Worm (Caenorhabditis elegans) whole organism, early embryonic: Measurements from ENCODE around the gene C47A10.16.

Experiments
- B0310.2 ChIP-seq: sonication (generic microtip); optimal IDR thresholded peaks from 2 replicates; lab custom pipeline; 2016; ENCODE audit warnings: mild to moderate bottlenecking, missing genetic modification characterization, missing compliant biosample characterization
- F13C5.2 ChIP-seq: sonication (generic microtip); optimal IDR thresholded peaks from 2 replicates; lab custom pipeline; 2017; ENCODE audit warnings: mild to moderate bottlenecking, missing genetic modification characterization, inconsistent platforms, missing compliant biosample characterization
- aly-1 ChIP-seq: sonication (generic microtip); optimal IDR thresholded peaks from 2 replicates; lab custom pipeline; 2016; ENCODE audit warnings: missing genetic modification characterization, missing compliant biosample characterization
- ama-1 ChIP-seq: fragments of 150-350 bp; optimal IDR thresholded peaks from 2 replicates; lab custom pipeline; 2014
- ceh-13 ChIP-seq: fragments of 200-800 bp; sonication (Bioruptor generic); optimal IDR thresholded peaks from 2 replicates; lab custom pipeline; 2018; ENCODE audit warnings: mild to moderate bottlenecking, missing genetic modification characterization, missing compliant biosample characterization
- ceh-36 ChIP-seq: sonication (generic microtip); optimal IDR thresholded peaks from 2 replicates; lab custom pipeline; 2016; ENCODE audit warnings: missing genetic modification characterization, inconsistent platforms, missing compliant biosample characterization
- ets-7 ChIP-seq: sonication (generic microtip); optimal IDR thresholded peaks from 2 replicates; lab custom pipeline; 2016; ENCODE audit warnings: missing genotype, missing genetic modification characterization, missing compliant biosample characterization
- flt-1 ChIP-seq: fragments of 200-800 bp; sonication (Bioruptor generic); IDR thresholded peaks from 2 replicates; pipeline ENCODE4 v1.3.6; 2022; ENCODE audit warnings: missing genetic modification characterization, missing compliant biosample characterization
- hmbx-1 ChIP-seq: sonication (generic microtip); optimal IDR thresholded peaks from 2 replicates; lab custom pipeline; 2016; ENCODE audit warnings: mild to moderate bottlenecking, missing genetic modification characterization, missing compliant biosample characterization
- hmg-4 ChIP-seq: fragments of 200-800 bp; sonication (Bioruptor generic); optimal IDR thresholded peaks from 2 replicates; lab custom pipeline; 2018; ENCODE audit warnings: mild to moderate bottlenecking, missing genetic modification characterization, missing compliant biosample characterization
- hnd-1 ChIP-seq: sonication (generic microtip); optimal IDR thresholded peaks from 2 replicates; lab custom pipeline; 2016; ENCODE audit warnings: missing genetic modification characterization, missing compliant biosample characterization
- pes-1 ChIP-seq: fragments of 200-800 bp; sonication (Bioruptor generic); IDR thresholded peaks from 2 replicates; pipeline ENCODE4 v1.3.6; 2022; ENCODE audit warnings: missing genetic modification reagents, missing genetic modification characterization, missing compliant biosample characterization
- scrt-1 ChIP-seq: fragments of 200-800 bp; sonication (Bioruptor generic); IDR thresholded peaks from 2 replicates; pipeline ENCODE4 v1.3.6; 2022; ENCODE audit warnings: missing genetic modification characterization, missing compliant biosample characterization
- sea-1 ChIP-seq: fragments of 200-800 bp; sonication (Bioruptor generic); conservative IDR thresholded peaks from 2 replicates; pipeline ENCODE4 v1.3.6; 2022; ENCODE audit warnings: missing genetic modification characterization, missing compliant biosample characterization
- tbx-11 ChIP-seq: fragments of 200-800 bp; sonication (Bioruptor generic); IDR thresholded peaks from 2 replicates; pipeline ENCODE4 v1.3.6; 2022; ENCODE audit warnings: missing genetic modification characterization, missing compliant biosample characterization
- tbx-37 ChIP-seq: fragments of 200-800 bp; sonication (Bioruptor generic); conservative IDR thresholded peaks from 2 replicates; pipeline ENCODE4 v1.3.6; 2022; ENCODE audit warnings: missing genetic modification reagents, missing genetic modification characterization, missing compliant biosample characterization
- tra-4 ChIP-seq: sonication (generic microtip); optimal IDR thresholded peaks from 2 replicates; lab custom pipeline; 2017; ENCODE audit warnings: missing genetic modification characterization, missing compliant biosample characterization

Gene C47A10.16

ce11 chrV:17795655-17796054 lies 30.7 kb upstream of the C47A10.16 start, which contains the start of gene srh-288:
Gene srh-288 (minus strand): TSS chrV:17795755.
- no peak for TF ChIP-seq ama-1 (lab: Kevin White, UChicago)
- no peak for TF ChIP-seq tbx-37 (GFP tag; lab: Robert Waterston, UW)
- TF ChIP-seq hnd-1 (tag; lab: Kevin White, UChicago): no peak
- no peak for TF ChIP-seq B0310.2 (tag; lab: Kevin White, UChicago)
- TF ChIP-seq sea-1: no peak
- no peak for TF ChIP-seq aly-1 (tag; lab: Kevin White, UChicago)
- no peak for TF ChIP-seq hmbx-1 (tag; lab: Kevin White, UChicago)
- no peak for TF ChIP-seq ets-7 (tag; lab: Kevin White, UChicago)
- no peak for TF ChIP-seq hmg-4 (GFP tag; lab: Kevin White, UChicago)
- TF ChIP-seq tra-4 (tag; lab: Kevin White, UChicago): no peak

ce11 chrV:17793986-17794385 lies 29.0 kb upstream of the C47A10.16 start, which contains the start of gene srh-289:
Gene srh-289 (minus strand): TSS chrV:17794086.
- no peak for TF ChIP-seq hmg-4 (GFP tag; lab: Kevin White, UChicago)
- no peak for TF ChIP-seq flt-1 (GFP tag; lab: Robert Waterston, UW)
- TF ChIP-seq tbx-37 (GFP tag; lab: Robert Waterston, UW): no peak
- no peak for TF ChIP-seq scrt-1 (GFP tag; lab: Robert Waterston, UW)
- TF ChIP-seq ceh-13 (GFP tag; lab: Kevin White, UChicago): no peak
- no peak for TF ChIP-seq hnd-1 (tag; lab: Kevin White, UChicago)
- no peak for TF ChIP-seq ceh-36 (tag; lab: Kevin White, UChicago)
- no peak for TF ChIP-seq F13C5.2 (tag; lab: Kevin White, UChicago)
- TF ChIP-seq aly-1 (tag; lab: Kevin White, UChicago): no peak
- TF ChIP-seq ama-1 (lab: Kevin White, UChicago): no peak

- TF ChIP-seq F13C5.2 (tag; lab: Kevin White, UChicago) (no peak), hnd-1 (tag; lab: Kevin White, UChicago) (no peak), aly-1 (tag; lab: Kevin White, UChicago) (no peak), scrt-1 (GFP tag; lab: Robert Waterston, UW) (no peak), ets-7 (tag; lab: Kevin White, UChicago) (no peak), flt-1 (GFP tag; lab: Robert Waterston, UW) (no peak), ama-1 (lab: Kevin White, UChicago) (no peak), tbx-37 (GFP tag; lab: Robert Waterston, UW) (no peak)
Observed at ce11 chrV:17790191-17790590, 25.2 kb upstream of the C47A10.16 start, which contains the start of gene srh-290. Gene srh-290 (plus strand): TSS chrV:17790491.

- no peak for TF ChIP-seq aly-1 (tag; lab: Kevin White, UChicago)
- no peak for TF ChIP-seq pes-1 (GFP tag; lab: Robert Waterston, UW)
- no peak for TF ChIP-seq ets-7 (tag; lab: Kevin White, UChicago)
- no peak for TF ChIP-seq scrt-1 (GFP tag; lab: Robert Waterston, UW)
- no peak for TF ChIP-seq ceh-13 (GFP tag; lab: Kevin White, UChicago)
- TF ChIP-seq flt-1 (GFP tag; lab: Robert Waterston, UW): no peak
- TF ChIP-seq ama-1 (lab: Kevin White, UChicago): no peak
- no peak for TF ChIP-seq hmbx-1 (tag; lab: Kevin White, UChicago)
- TF ChIP-seq ceh-36 (tag; lab: Kevin White, UChicago): no peak
- TF ChIP-seq tbx-37 (GFP tag; lab: Robert Waterston, UW): no peak
- no peak for TF ChIP-seq tra-4 (tag; lab: Kevin White, UChicago)
- no peak for TF ChIP-seq sea-1
- no peak for TF ChIP-seq F13C5.2 (tag; lab: Kevin White, UChicago)
- TF ChIP-seq hmg-4 (GFP tag; lab: Kevin White, UChicago): no peak
- no peak for TF ChIP-seq B0310.2 (tag; lab: Kevin White, UChicago)
- no peak for TF ChIP-seq hnd-1 (tag; lab: Kevin White, UChicago)
- TF ChIP-seq tbx-11 (GFP tag; lab: Robert Waterston, UW): no peak
Observed at ce11 chrV:17784363-17784762, 19.4 kb upstream of the C47A10.16 start.

ce11 chrV:17783542-17783941 lies 18.6 kb upstream of the C47A10.16 start, which contains the start of gene srab-12:
Gene srab-12 (minus strand): TSS chrV:17783642.
- TF ChIP-seq sea-1: no peak
- no peak for TF ChIP-seq ceh-36 (tag; lab: Kevin White, UChicago)
- no peak for TF ChIP-seq ets-7 (tag; lab: Kevin White, UChicago)
- TF ChIP-seq scrt-1 (GFP tag; lab: Robert Waterston, UW): no peak
- TF ChIP-seq flt-1 (GFP tag; lab: Robert Waterston, UW): no peak
- no peak for TF ChIP-seq aly-1 (tag; lab: Kevin White, UChicago)
- TF ChIP-seq tra-4 (tag; lab: Kevin White, UChicago): no peak
- no peak for TF ChIP-seq hmbx-1 (tag; lab: Kevin White, UChicago)
- no peak for TF ChIP-seq hmg-4 (GFP tag; lab: Kevin White, UChicago)
- no peak for TF ChIP-seq ama-1 (lab: Kevin White, UChicago)
- no peak for TF ChIP-seq hnd-1 (tag; lab: Kevin White, UChicago)
- no peak for TF ChIP-seq F13C5.2 (tag; lab: Kevin White, UChicago)
- no peak for TF ChIP-seq ceh-13 (GFP tag; lab: Kevin White, UChicago)
- no peak for TF ChIP-seq tbx-11 (GFP tag; lab: Robert Waterston, UW)
- TF ChIP-seq pes-1 (GFP tag; lab: Robert Waterston, UW): no peak
- TF ChIP-seq B0310.2 (tag; lab: Kevin White, UChicago): no peak
- no peak for TF ChIP-seq tbx-37 (GFP tag; lab: Robert Waterston, UW)

ce11 chrV:17780285-17780684 lies 15.3 kb upstream of the C47A10.16 start:
- TF ChIP-seq flt-1 (GFP tag; lab: Robert Waterston, UW) (no peak), B0310.2 (tag; lab: Kevin White, UChicago) (no peak), tra-4 (tag; lab: Kevin White, UChicago) (no peak), ceh-36 (tag; lab: Kevin White, UChicago) (no peak), aly-1 (tag; lab: Kevin White, UChicago) (no peak), hnd-1 (tag; lab: Kevin White, UChicago) (no peak), ama-1 (lab: Kevin White, UChicago) (no peak), sea-1 (no peak), hmbx-1 (tag; lab: Kevin White, UChicago) (no peak), tbx-11 (GFP tag; lab: Robert Waterston, UW) (no peak), pes-1 (GFP tag; lab: Robert Waterston, UW) (no peak), tbx-37 (GFP tag; lab: Robert Waterston, UW) (no peak)
